Worm (Caenorhabditis elegans) whole organism, young adult: ENCODE measurements around the gene prx-2.

Source experiments
- B0035.1 ChIP-seq: sonication (generic microtip); optimal IDR thresholded peaks from 2 replicates; lab custom pipeline; 2016; ENCODE audit warnings: missing genetic modification characterization, mild to moderate bottlenecking, missing compliant biosample characterization, missing genotype, missing genetic modification reagents
- B0336.3 ChIP-seq: fragments of 200-800 bp; sonication (Bioruptor generic); IDR thresholded peaks from 2 replicates; pipeline ENCODE4 v1.3.6; 2022; ENCODE audit warnings: missing genetic modification characterization, missing compliant biosample characterization
- C06A6.2 ChIP-seq: fragments of 200-800 bp; sonication (Bioruptor generic); conservative IDR thresholded peaks from 2 replicates; pipeline ENCODE4 v1.3.6; 2022; ENCODE audit warnings: missing genetic modification characterization, missing compliant biosample characterization
- F10E7.11 ChIP-seq: sonication (generic microtip); optimal IDR thresholded peaks from 2 replicates; lab custom pipeline; 2017; ENCODE audit warnings: mild to moderate bottlenecking, missing genetic modification characterization, moderate library complexity, missing compliant biosample characterization
- F22D6.2 ChIP-seq: sonication (generic microtip); optimal IDR thresholded peaks from 2 replicates; lab custom pipeline; 2016; ENCODE audit warnings: mild to moderate bottlenecking, missing genetic modification characterization, missing compliant biosample characterization
- F23B12.7 ChIP-seq: sonication (generic microtip); optimal IDR thresholded peaks from 2 replicates; lab custom pipeline; 2017; ENCODE audit warnings: missing genetic modification characterization, mild to moderate bottlenecking, missing compliant biosample characterization, antibody characterized with exemption, moderate library complexity; ENCODE audit not compliant: insufficient read depth
- F37B4.10 ChIP-seq: fragments of 200-800 bp; sonication (Bioruptor generic); IDR thresholded peaks from 2 replicates; pipeline ENCODE4 v1.3.6; 2022; ENCODE audit warnings: missing genetic modification characterization, missing compliant biosample characterization
- F39B2.1 ChIP-seq: fragments of 200-800 bp; sonication (Bioruptor generic); IDR thresholded peaks from 2 replicates; pipeline ENCODE4 v1.3.6; 2022; ENCODE audit warnings: missing genetic modification reagents, missing genetic modification characterization, missing compliant biosample characterization
- F52B5.7 ChIP-seq: sonication (generic microtip); optimal IDR thresholded peaks from 2 replicates; lab custom pipeline; 2016; ENCODE audit warnings: mild to moderate bottlenecking, missing genetic modification characterization, missing compliant biosample characterization
- F55B11.4 ChIP-seq: sonication (generic microtip); optimal IDR thresholded peaks from 2 replicates; lab custom pipeline; 2016; ENCODE audit warnings: missing compliant biosample characterization, missing genetic modification characterization, borderline replicate concordance; ENCODE audit not compliant: insufficient read depth
- Y53F4B.3 ChIP-seq: fragments of 200-800 bp; sonication (Bioruptor generic); IDR thresholded peaks from 2 replicates; pipeline ENCODE4 v1.3.6; 2022; ENCODE audit warnings: missing genetic modification reagents, missing genetic modification characterization, missing compliant biosample characterization
- Y56A3A.18 ChIP-seq: fragments of 200-800 bp; sonication (Bioruptor generic); IDR thresholded peaks from 2 replicates; pipeline ENCODE4 v1.3.6; 2022; ENCODE audit warnings: missing genetic modification reagents, missing genetic modification characterization, missing compliant biosample characterization
- Y67H2A.10 ChIP-seq: fragments of 200-800 bp; sonication (Bioruptor generic); conservative IDR thresholded peaks from 2 replicates; pipeline ENCODE4 v1.3.6; 2022; ENCODE audit warnings: missing genetic modification reagents, missing genetic modification characterization, missing compliant biosample characterization
- ZK185.1 ChIP-seq: sonication (generic microtip); optimal IDR thresholded peaks from 2 replicates; lab custom pipeline; 2016; ENCODE audit warnings: mild to moderate bottlenecking, missing genetic modification characterization, missing compliant biosample characterization; ENCODE audit not compliant: poor library complexity, severe bottlenecking
- atf-7 ChIP-seq: sonication (generic microtip); optimal IDR thresholded peaks from 2 replicates; lab custom pipeline; 2017; ENCODE audit warnings: mild to moderate bottlenecking, missing genetic modification characterization, missing compliant biosample characterization
- athp-1 ChIP-seq: sonication (generic microtip); optimal IDR thresholded peaks from 2 replicates; lab custom pipeline; 2017; ENCODE audit warnings: mild to moderate bottlenecking, missing genetic modification characterization, missing compliant biosample characterization
- attf-5 ChIP-seq: fragments of 200-800 bp; sonication (Bioruptor generic); optimal IDR thresholded peaks from 2 replicates; lab custom pipeline; 2018; ENCODE audit warnings: mild to moderate bottlenecking, missing genetic modification characterization, missing compliant biosample characterization
- cebp-1 ChIP-seq, 2 experiments: fragments of 200-800 bp in 1 of 2; sonication (Bioruptor generic) in 1 of 2; sonication (generic microtip) in 1 of 2; IDR thresholded peaks in 1 of 2; optimal IDR thresholded peaks in 1 of 2; 2 replicates each; pipeline versions ENCODE4 v1.3.6 to Lab custom; 2017 to 2022; ENCODE audit warnings: missing compliant biosample characterization in 2 of 2, missing genetic modification characterization in 2 of 2, mild to moderate bottlenecking in 1 of 2, missing genetic modification reagents in 1 of 2, moderate library complexity in 1 of 2
- dox-1 ChIP-seq: fragments of 200-800 bp; sonication (Bioruptor generic); IDR thresholded peaks from 2 replicates; pipeline ENCODE4 v1.3.6; 2022; ENCODE audit warnings: missing genetic modification reagents, missing genetic modification characterization, missing compliant biosample characterization
- dpff-1 ChIP-seq: sonication (generic microtip); optimal IDR thresholded peaks from 2 replicates; lab custom pipeline; 2017; ENCODE audit warnings: mild to moderate bottlenecking, missing genetic modification characterization, missing compliant biosample characterization
- egrh-3 ChIP-seq: fragments of 200-800 bp; sonication (Bioruptor generic); IDR thresholded peaks from 2 replicates; pipeline ENCODE4 v1.3.6; 2022; ENCODE audit warnings: missing genetic modification reagents, missing genetic modification characterization, missing compliant biosample characterization
- ekl-4 ChIP-seq: fragments of 200-800 bp; sonication (Bioruptor generic); IDR thresholded peaks from 2 replicates; pipeline ENCODE4 v1.3.6; 2022; ENCODE audit warnings: missing genetic modification reagents, missing genetic modification characterization, missing compliant biosample characterization
- gei-17 ChIP-seq: fragments of 200-800 bp; sonication (Bioruptor generic); optimal IDR thresholded peaks from 2 replicates; lab custom pipeline; 2018; ENCODE audit warnings: mild to moderate bottlenecking, missing genetic modification characterization, missing compliant biosample characterization
- hlh-26 ChIP-seq: fragments of 200-800 bp; sonication (Bioruptor generic); conservative IDR thresholded peaks from 2 replicates; pipeline ENCODE4 v1.3.6; 2022; ENCODE audit warnings: missing genetic modification reagents, missing genetic modification characterization, missing compliant biosample characterization
- hmg-1.2 ChIP-seq: fragments of 200-800 bp; sonication (Bioruptor generic); IDR thresholded peaks from 2 replicates; pipeline ENCODE4 v1.3.6; 2022; ENCODE audit warnings: missing genetic modification reagents, missing genetic modification characterization, missing compliant biosample characterization
- let-607 ChIP-seq, 2 experiments: fragments of 200-800 bp in 1 of 2; sonication (Bioruptor generic) in 1 of 2; sonication (generic microtip) in 1 of 2; optimal IDR thresholded peaks; 2 replicates each; lab custom pipeline; 2016 to 2018; ENCODE audit warnings: mild to moderate bottlenecking in 2 of 2, missing compliant biosample characterization in 2 of 2, missing genetic modification characterization in 2 of 2, moderate library complexity in 2 of 2, missing genotype in 1 of 2
- lin-35 ChIP-seq, 3 experiments: fragments of 150-350 bp in 2 of 3; sonication (generic microtip) in 1 of 3; optimal IDR thresholded peaks; 2 replicates each; lab custom pipeline; 2014 to 2018; ENCODE audit warnings: missing biosample characterization in 3 of 3, missing genetic modification characterization in 3 of 3, missing genetic modification reagents in 3 of 3
- lin-40 ChIP-seq: sonication (generic microtip); optimal IDR thresholded peaks from 2 replicates; lab custom pipeline; 2016; ENCODE audit warnings: missing genetic modification characterization, mild to moderate bottlenecking, missing compliant biosample characterization, missing genotype, missing genetic modification reagents
- madf-10 ChIP-seq: sonication (generic microtip); optimal IDR thresholded peaks from 2 replicates; lab custom pipeline; 2016; ENCODE audit warnings: mild to moderate bottlenecking, missing genetic modification characterization, missing compliant biosample characterization
- madf-3 ChIP-seq: fragments of 200-800 bp; sonication (Bioruptor generic); IDR thresholded peaks from 2 replicates; pipeline ENCODE4 v1.3.6; 2022; ENCODE audit warnings: missing genetic modification reagents, missing genetic modification characterization, missing compliant biosample characterization
- madf-6 ChIP-seq: fragments of 200-800 bp; sonication (Bioruptor generic); IDR thresholded peaks from 2 replicates; pipeline ENCODE4 v1.3.6; 2022; ENCODE audit warnings: missing genetic modification reagents, missing genetic modification characterization, missing compliant biosample characterization
- mel-28 ChIP-seq: sonication (generic microtip); optimal IDR thresholded peaks from 2 replicates; lab custom pipeline; 2016; ENCODE audit warnings: borderline replicate concordance, mild to moderate bottlenecking, missing genetic modification characterization, missing compliant biosample characterization
- nfya-1 ChIP-seq: sonication (generic microtip); optimal IDR thresholded peaks from 2 replicates; lab custom pipeline; 2017; ENCODE audit warnings: antibody characterized with exemption, missing compliant biosample characterization, missing genetic modification characterization, borderline replicate concordance; ENCODE audit not compliant: insufficient read depth
- nfyb-1 ChIP-seq: fragments of 200-800 bp; sonication (Bioruptor generic); IDR thresholded peaks from 2 replicates; pipeline ENCODE4 v1.3.6; 2022; ENCODE audit warnings: missing genetic modification reagents, missing genetic modification characterization, missing compliant biosample characterization
- nhr-27 ChIP-seq: fragments of 200-800 bp; sonication (Bioruptor generic); optimal IDR thresholded peaks from 2 replicates; lab custom pipeline; 2018; ENCODE audit warnings: mild to moderate bottlenecking, missing genetic modification characterization, moderate library complexity, missing compliant biosample characterization
- nhr-80 ChIP-seq: sonication (generic microtip); optimal IDR thresholded peaks from 2 replicates; lab custom pipeline; 2016; ENCODE audit warnings: missing genetic modification characterization, missing compliant biosample characterization
- pbrm-1 ChIP-seq: fragments of 200-800 bp; sonication (Bioruptor generic); IDR thresholded peaks from 2 replicates; pipeline ENCODE4 v1.3.6; 2022; ENCODE audit warnings: missing genetic modification reagents, missing genetic modification characterization, missing compliant biosample characterization
- snpc-4 ChIP-seq, 5 experiments: fragments of 150-350 bp in 1 of 5; sonication (generic microtip) in 4 of 5; optimal IDR thresholded peaks; 2 replicates each; lab custom pipeline; 2014 to 2018; ENCODE audit warnings: missing genetic modification characterization in 5 of 5, missing biosample characterization in 3 of 5, antibody characterized with exemption in 2 of 5, mild to moderate bottlenecking in 2 of 5, missing compliant biosample characterization in 2 of 5, missing genotype in 2 of 5, moderate library complexity in 2 of 5, missing genetic modification reagents in 1 of 5
- somi-1 ChIP-seq: fragments of 200-800 bp; sonication (Bioruptor generic); optimal IDR thresholded peaks from 2 replicates; lab custom pipeline; 2018; ENCODE audit warnings: mild to moderate bottlenecking, missing genetic modification characterization, missing compliant biosample characterization
- tbx-9 ChIP-seq: sonication (generic microtip); optimal IDR thresholded peaks from 2 replicates; lab custom pipeline; 2016; ENCODE audit warnings: borderline replicate concordance, missing genetic modification characterization, inconsistent platforms, missing compliant biosample characterization
- zfh-2 ChIP-seq: fragments of 200-800 bp; sonication (Bioruptor generic); conservative IDR thresholded peaks from 2 replicates; pipeline ENCODE4 v1.3.6; 2022; ENCODE audit warnings: missing genetic modification reagents, missing genetic modification characterization, missing compliant biosample characterization
- zim-3 ChIP-seq: sonication (generic microtip); optimal IDR thresholded peaks from 2 replicates; lab custom pipeline; 2017; ENCODE audit warnings: mild to moderate bottlenecking, missing genetic modification characterization, moderate library complexity, missing compliant biosample characterization
- ztf-18 ChIP-seq: sonication (generic microtip); optimal IDR thresholded peaks from 2 replicates; lab custom pipeline; 2016; ENCODE audit warnings: missing genotype, mild to moderate bottlenecking, missing genetic modification characterization, missing compliant biosample characterization
- ztf-26 ChIP-seq: sonication (generic microtip); optimal IDR thresholded peaks from 2 replicates; lab custom pipeline; 2017; ENCODE audit warnings: missing genetic modification characterization, missing compliant biosample characterization
- ztf-3 ChIP-seq: fragments of 200-800 bp; sonication (Bioruptor generic); optimal IDR thresholded peaks from 2 replicates; lab custom pipeline; 2018; ENCODE audit warnings: mild to moderate bottlenecking, missing genetic modification characterization, missing compliant biosample characterization

The prx-2 gene

ce11 chrIV:11692071-11692673 is 48.2 kb downstream of the prx-2 start (continued):
- peak; percentile 94 for TF ChIP-seq madf-10 (tag; lab: Kevin White, UChicago)
- TF ChIP-seq ztf-26 (tag; lab: Kevin White, UChicago) = peak; percentile 55
- peak; percentile 90 for TF ChIP-seq hmg-1.2
- TF ChIP-seq F39B2.1 (GFP tag; lab: Robert Waterston, UW) = no peak
- TF ChIP-seq cebp-1 (GFP tag; IDR thresholded peaks at IDR 0.05; lab: Robert Waterston, UW) = no peak
- TF ChIP-seq cebp-1 (tag; optimal IDR thresholded peaks at IDR 0.05; lab: Kevin White, UChicago) = peak; percentile 72
- TF ChIP-seq egrh-3 = peak; percentile 47
- no peak for TF ChIP-seq C06A6.2
- TF ChIP-seq pbrm-1 (GFP tag; lab: Robert Waterston, UW) = peak; percentile 42; the same call in 1 of the 2 replicates
- TF ChIP-seq Y67H2A.10 (GFP tag; lab: Robert Waterston, UW) = 0 out of 2 replicates have a peak, but pooled peaks have one; percentile 27
- no peak for TF ChIP-seq F52B5.7 (tag; lab: Kevin White, UChicago)
- TF ChIP-seq athp-1 (tag; lab: Kevin White, UChicago) = no peak
- no peak for TF ChIP-seq F10E7.11
- TF ChIP-seq let-607 (tag; optimal IDR thresholded peaks at IDR 0.05; lab: Kevin White, UChicago) = peak in 1 of 2 experiments; percentile 53
- no peak for TF ChIP-seq tbx-9 (tag; lab: Kevin White, UChicago)
- peak; percentile 21 for TF ChIP-seq ztf-18 (tag; lab: Kevin White, UChicago)
- peak; percentile 86 for TF ChIP-seq B0336.3 (GFP tag; lab: Robert Waterston, UW)
- TF ChIP-seq dpff-1 (tag; lab: Kevin White, UChicago) = no peak
- TF ChIP-seq snpc-4 (GFP tag; optimal IDR thresholded peaks at IDR 0.05; lab: Kevin White, UChicago) = no peak
- peak in 3 of 4 experiments; percentile 15 to 43 (median 25) for TF ChIP-seq snpc-4 (tag; optimal IDR thresholded peaks at IDR 0.05; lab: Kevin White, UChicago)
- TF ChIP-seq Y53F4B.3 (GFP tag; lab: Robert Waterston, UW) = no peak
- peak; percentile 98 for TF ChIP-seq nhr-80
- TF ChIP-seq hlh-26 (GFP tag; lab: Robert Waterston, UW) = no peak
- TF ChIP-seq ztf-3 (GFP tag; lab: Kevin White, UChicago) = no peak
- no peak for TF ChIP-seq somi-1
- TF ChIP-seq attf-5 (GFP tag; lab: Kevin White, UChicago) = peak; percentile 92
- peak; percentile 45; the same call in 1 of the 2 replicates for TF ChIP-seq Y56A3A.18 (GFP tag; lab: Robert Waterston, UW)
- peak; percentile 49; the same call in 1 of the 2 replicates for TF ChIP-seq nfyb-1 (GFP tag; lab: Robert Waterston, UW)
- TF ChIP-seq dox-1 = peak; percentile 83
- peak in 1 of 3 experiments; percentile 46 for TF ChIP-seq lin-35 (GFP tag; optimal IDR thresholded peaks at IDR 0.05; lab: Kevin White, UChicago)
- no peak for TF ChIP-seq ekl-4 (GFP tag; lab: Robert Waterston, UW)
- TF ChIP-seq zfh-2 (GFP tag; lab: Robert Waterston, UW) = peak; percentile 89
- no peak for TF ChIP-seq nhr-27
- TF ChIP-seq F55B11.4 (tag; lab: Kevin White, UChicago) = no peak
- peak; percentile 58 for TF ChIP-seq lin-40 (tag; lab: Kevin White, UChicago)
- TF ChIP-seq zim-3 (tag; lab: Kevin White, UChicago) = no peak
- no peak for TF ChIP-seq F23B12.7
- no peak for TF ChIP-seq madf-6 (GFP tag; lab: Robert Waterston, UW)
- no peak for TF ChIP-seq nfya-1 (tag; lab: Kevin White, UChicago)
- no peak for TF ChIP-seq B0035.1 (tag; lab: Kevin White, UChicago)
- peak; percentile 83 for TF ChIP-seq madf-3
- no peak for TF ChIP-seq F22D6.2 (tag; lab: Kevin White, UChicago)
- no peak for TF ChIP-seq mel-28 (tag; lab: Kevin White, UChicago)
- no peak for TF ChIP-seq F37B4.10
- TF ChIP-seq ZK185.1 (tag; lab: Kevin White, UChicago) = peak; percentile 53
- TF ChIP-seq gei-17 = peak; percentile 48
- peak; percentile 48 for TF ChIP-seq atf-7 (tag; lab: Kevin White, UChicago)
